Worm (Caenorhabditis elegans) whole organism, L4 larva: Measurements from ENCODE around the gene srj-15.

ENCODE experiments used
- D1046.2 ChIP-seq: fragments of 200-800 bp; sonication (Bioruptor generic); IDR thresholded peaks from 2 replicates; pipeline ENCODE4 v1.3.6; 2022; ENCODE audit warnings: missing genetic modification characterization, missing compliant biosample characterization
- F26F4.8 ChIP-seq: fragments of 200-800 bp; sonication (Bioruptor generic); conservative IDR thresholded peaks from 2 replicates; pipeline ENCODE4 v1.3.6; 2022; ENCODE audit warnings: missing genetic modification characterization, missing compliant biosample characterization
- F37D6.2 ChIP-seq: sonication (generic microtip); optimal IDR thresholded peaks from 2 replicates; lab custom pipeline; 2016; ENCODE audit warnings: mild to moderate bottlenecking, missing genetic modification characterization, missing compliant biosample characterization
- F44E2.7 ChIP-seq: fragments of 200-800 bp; sonication (Bioruptor generic); IDR thresholded peaks from 2 replicates; pipeline ENCODE4 v2.1.2; 2022; ENCODE audit warnings: missing genetic modification characterization, missing compliant biosample characterization
- T26A8.4 ChIP-seq: fragments of 200-800 bp; sonication (Bioruptor generic); IDR thresholded peaks from 2 replicates; pipeline ENCODE4 v1.3.6; 2022; ENCODE audit warnings: missing genetic modification characterization, missing compliant biosample characterization
- Y48G9A.11 ChIP-seq: fragments of 200-800 bp; sonication (Bioruptor generic); IDR thresholded peaks from 2 replicates; pipeline ENCODE4 v1.3.6; 2022; ENCODE audit warnings: missing genetic modification reagents, missing genetic modification characterization, missing compliant biosample characterization
- ZK546.5 ChIP-seq, 2 experiments: sonication (generic microtip); optimal IDR thresholded peaks; 2 replicates each; lab custom pipeline; 2017; ENCODE audit warnings: missing biosample characterization in 2 of 2, missing genetic modification characterization in 2 of 2
- aha-1 ChIP-seq: fragments of 150-350 bp; peaks from one replicate; lab custom pipeline; 2014; ENCODE audit warnings: missing biosample characterization, missing genetic modification characterization
- ceh-44 ChIP-seq: fragments of 200-800 bp; sonication (Bioruptor generic); IDR thresholded peaks from 2 replicates; pipeline ENCODE4 v1.3.6; 2022; ENCODE audit warnings: missing genetic modification reagents, missing genetic modification characterization, missing compliant biosample characterization
- ceh-62 ChIP-seq: sonication (generic microtip); optimal IDR thresholded peaks from 2 replicates; lab custom pipeline; 2017; ENCODE audit warnings: missing biosample characterization, missing genetic modification characterization
- ceh-82 ChIP-seq: sonication (generic microtip); optimal IDR thresholded peaks from 2 replicates; lab custom pipeline; 2017; ENCODE audit warnings: missing biosample characterization, missing genetic modification characterization
- ctbp-1 ChIP-seq: fragments of 200-800 bp; sonication (Bioruptor generic); IDR thresholded peaks from 2 replicates; pipeline ENCODE4 v1.3.6; 2022; ENCODE audit warnings: missing genetic modification reagents, missing genetic modification characterization, missing compliant biosample characterization
- daf-19 ChIP-seq: fragments of 200-800 bp; sonication (Bioruptor generic); conservative IDR thresholded peaks from 2 replicates; pipeline ENCODE4 v1.3.6; 2022; ENCODE audit warnings: missing genetic modification characterization, missing compliant biosample characterization
- dmd-6 ChIP-seq: fragments of 200-800 bp; sonication (Bioruptor generic); IDR thresholded peaks from 2 replicates; pipeline ENCODE4 v1.3.6; 2022; ENCODE audit warnings: missing genetic modification reagents, missing genetic modification characterization, missing compliant biosample characterization
- fkh-10 ChIP-seq: fragments of 150-350 bp; optimal IDR thresholded peaks from 2 replicates; lab custom pipeline; 2014; ENCODE audit warnings: missing biosample characterization, missing genetic modification reagents, missing genetic modification characterization
- gei-8 ChIP-seq: fragments of 200-800 bp; sonication (Bioruptor generic); optimal IDR thresholded peaks from 2 replicates; lab custom pipeline; 2018; ENCODE audit warnings: mild to moderate bottlenecking, missing genetic modification characterization, missing compliant biosample characterization
- hlh-30 ChIP-seq: sonication (generic microtip); optimal IDR thresholded peaks from 2 replicates; lab custom pipeline; 2017; ENCODE audit warnings: antibody characterized with exemption, mild to moderate bottlenecking, missing genetic modification characterization, missing compliant biosample characterization; ENCODE audit not compliant: insufficient read depth
- hmg-1.1 ChIP-seq: fragments of 200-800 bp; sonication (Bioruptor generic); IDR thresholded peaks from 2 replicates; pipeline ENCODE4 v1.3.6; 2022; ENCODE audit warnings: missing genetic modification reagents, missing genetic modification characterization, missing compliant biosample characterization
- jun-1 ChIP-seq: fragments of 150-350 bp; optimal IDR thresholded peaks from 2 replicates; lab custom pipeline; 2014; ENCODE audit warnings: missing biosample characterization, missing genetic modification reagents, missing genetic modification characterization
- lsy-2 ChIP-seq, 2 experiments: fragments of 150-350 bp in 1 of 2; sonication (generic microtip) in 1 of 2; optimal IDR thresholded peaks; 2 replicates each; lab custom pipeline; 2014 to 2017; ENCODE audit warnings: missing biosample characterization in 2 of 2, missing genetic modification characterization in 2 of 2
- madf-5 ChIP-seq, 2 experiments: fragments of 200-800 bp; sonication (Bioruptor generic); IDR thresholded peaks; 2 replicates each; pipeline ENCODE4 v1.3.6; 2022; ENCODE audit warnings: missing compliant biosample characterization in 2 of 2, missing genetic modification characterization in 2 of 2
- mdl-1 ChIP-seq, 2 experiments: fragments of 150-350 bp in 1 of 2; sonication (generic microtip) in 1 of 2; optimal IDR thresholded peaks; 2 replicates each; lab custom pipeline; 2014 to 2017; ENCODE audit warnings: missing biosample characterization in 2 of 2, missing genetic modification characterization in 2 of 2
- mep-1 ChIP-seq: fragments of 150-350 bp; sonication (generic microtip); optimal IDR thresholded peaks from 3 replicates; lab custom pipeline; 2014; ENCODE audit warnings: missing biosample characterization, missing genetic modification characterization
- mxl-2 ChIP-seq: fragments of 200-800 bp; sonication (Bioruptor generic); conservative IDR thresholded peaks from 2 replicates; pipeline ENCODE4 v1.3.6; 2022; ENCODE audit warnings: missing genetic modification reagents, missing genetic modification characterization, missing compliant biosample characterization
- nhr-111 ChIP-seq: fragments of 200-800 bp; sonication (Bioruptor generic); optimal IDR thresholded peaks from 2 replicates; lab custom pipeline; 2018; ENCODE audit warnings: mild to moderate bottlenecking, missing genetic modification characterization, missing compliant biosample characterization
- nhr-77 ChIP-seq: fragments of 150-350 bp; optimal IDR thresholded peaks from 2 replicates; lab custom pipeline; 2014; ENCODE audit warnings: missing biosample characterization, missing genetic modification characterization
- pha-4 ChIP-seq, 2 experiments: fragments of 150-350 bp in 1 of 2; fragments of 200-800 bp in 1 of 2; sonication (Bioruptor generic) in 1 of 2; IDR thresholded peaks in 1 of 2; optimal IDR thresholded peaks in 1 of 2; 2 replicates each; pipeline versions ENCODE4 v1.3.6 to Lab custom; 2014 to 2022; ENCODE audit warnings: missing genetic modification characterization in 2 of 2, missing genetic modification reagents in 2 of 2, missing biosample characterization in 1 of 2, missing compliant biosample characterization in 1 of 2
- rbr-2 ChIP-seq: sonication (generic microtip); optimal IDR thresholded peaks from 2 replicates; lab custom pipeline; 2016; ENCODE audit warnings: missing genotype, missing genetic modification characterization, missing compliant biosample characterization
- set-16 ChIP-seq: fragments of 200-800 bp; sonication (Bioruptor generic); IDR thresholded peaks from 2 replicates; pipeline ENCODE4 v1.3.6; 2022; ENCODE audit warnings: missing genetic modification reagents, missing genetic modification characterization, missing compliant biosample characterization
- unc-130 ChIP-seq: sonication (generic microtip); optimal IDR thresholded peaks from 2 replicates; lab custom pipeline; 2016; ENCODE audit warnings: missing genetic modification reagents, missing genetic modification characterization, missing compliant biosample characterization
- unc-39 ChIP-seq: sonication (generic microtip); optimal IDR thresholded peaks from 2 replicates; lab custom pipeline; 2017; ENCODE audit warnings: missing biosample characterization, missing genetic modification characterization
- unc-62 ChIP-seq, 3 experiments: fragments of 150-350 bp in 1 of 3; sonication (generic microtip); optimal IDR thresholded peaks in 2 of 3; peaks in 1 of 3; 1 replicate in 1 of 3; 2 replicates in 2 of 3; lab custom pipeline; 2014 to 2017; ENCODE audit warnings: missing biosample characterization in 3 of 3, missing genetic modification characterization in 3 of 3, missing genetic modification reagents in 3 of 3, missing genotype in 1 of 3
- zag-1 ChIP-seq: fragments of 150-350 bp; optimal IDR thresholded peaks from 2 replicates; lab custom pipeline; 2014; ENCODE audit warnings: missing biosample characterization, missing genetic modification characterization
- zfp-3 ChIP-seq: fragments of 200-800 bp; sonication (Bioruptor generic); conservative IDR thresholded peaks from 2 replicates; pipeline ENCODE4 v1.3.6; 2022; ENCODE audit warnings: missing genetic modification reagents, missing genetic modification characterization, missing compliant biosample characterization
- ztf-7 ChIP-seq: fragments of 150-350 bp; optimal IDR thresholded peaks from 2 replicates; lab custom pipeline; 2014; ENCODE audit warnings: missing biosample characterization, missing genetic modification characterization

The srj-15 gene

ce11 chrV:1955246-1955645, 9.5 kb downstream of the srj-15 start:
- TF ChIP-seq ztf-7 (tag; lab: Kevin White, UChicago) (no peak), pha-4 (GFP tag; IDR thresholded peaks at IDR 0.05; lab: Robert Waterston, UW) (no peak), pha-4 (tag; optimal IDR thresholded peaks at IDR 0.05; lab: Kevin White, UChicago) (no peak)

- TF ChIP-seq rbr-2 (tag; lab: Kevin White, UChicago): no peak
- no peak for TF ChIP-seq madf-5 (GFP tag; IDR thresholded peaks at IDR 0.05; lab: Robert Waterston, UW)
- no peak for TF ChIP-seq F44E2.7 (GFP tag; lab: Robert Waterston, UW)
- TF ChIP-seq ZK546.5 (tag; optimal IDR thresholded peaks at IDR 0.05; lab: Kevin White, UChicago): no peak
- no peak for TF ChIP-seq ceh-82 (tag; lab: Kevin White, UChicago)
- TF ChIP-seq mxl-2 (GFP tag; lab: Robert Waterston, UW): no peak
- no peak for TF ChIP-seq Y48G9A.11 (GFP tag; lab: Robert Waterston, UW)
- no peak for TF ChIP-seq T26A8.4 (GFP tag; lab: Robert Waterston, UW)
- TF ChIP-seq jun-1: no peak
These were observed 18.8 kb downstream of the srj-15 start for ce11 chrV:1945875-1946274.

- peak; percentile 34 for TF ChIP-seq mep-1 (tag; lab: Kevin White, UChicago)
- no peak for TF ChIP-seq gei-8 (GFP tag; lab: Kevin White, UChicago)
- TF ChIP-seq hmg-1.1 (GFP tag; lab: Robert Waterston, UW): peak; percentile 52
- TF ChIP-seq zag-1 (tag; lab: Kevin White, UChicago): no peak
- peak; percentile 78 for TF ChIP-seq set-16 (GFP tag; lab: Robert Waterston, UW)
- TF ChIP-seq fkh-10 (GFP tag; lab: Kevin White, UChicago): peak; percentile 86
- peak; percentile 50 for TF ChIP-seq F37D6.2 (tag; lab: Kevin White, UChicago)
- TF ChIP-seq daf-19 (GFP tag; lab: Robert Waterston, UW): no peak
- peak; percentile 78 for TF ChIP-seq ctbp-1 (GFP tag; lab: Robert Waterston, UW)
- TF ChIP-seq ceh-82 (tag; lab: Kevin White, UChicago): no peak
- TF ChIP-seq ceh-62 (tag; lab: Kevin White, UChicago): no peak
- no peak for TF ChIP-seq unc-130 (GFP tag; lab: Kevin White, UChicago)
- peak in 1 of 2 experiments; percentile 11 for TF ChIP-seq unc-62 (GFP tag; optimal IDR thresholded peaks at IDR 0.05 in 1 of 2; lab: Kevin White, UChicago)
- no peak for TF ChIP-seq unc-62 (tag; optimal IDR thresholded peaks at IDR 0.05; lab: Kevin White, UChicago)
- TF ChIP-seq mdl-1 (tag; optimal IDR thresholded peaks at IDR 0.05; lab: Kevin White, UChicago): peak in 1 of 2 experiments; percentile 72
- TF ChIP-seq unc-39 (tag; lab: Kevin White, UChicago): no peak
- no peak for TF ChIP-seq nhr-111 (GFP tag; lab: Kevin White, UChicago)
- no peak for TF ChIP-seq D1046.2 (GFP tag; lab: Robert Waterston, UW)
- peak in 1 of 2 experiments; percentile 38 for TF ChIP-seq lsy-2 (tag; optimal IDR thresholded peaks at IDR 0.05; lab: Kevin White, UChicago)
- no peak for TF ChIP-seq F26F4.8 (GFP tag; lab: Robert Waterston, UW)
- TF ChIP-seq rbr-2 (tag; lab: Kevin White, UChicago): peak; percentile 72
- no peak for TF ChIP-seq dmd-6
- no peak for TF ChIP-seq zfp-3 (GFP tag; lab: Robert Waterston, UW)
- peak; percentile 11 for TF ChIP-seq hlh-30 (tag; lab: Kevin White, UChicago)
- TF ChIP-seq aha-1 (tag; lab: Kevin White, UChicago): peak; percentile 46
- TF ChIP-seq nhr-77 (tag; lab: Kevin White, UChicago): no peak
- no peak for TF ChIP-seq ceh-44 (GFP tag; lab: Robert Waterston, UW)
These were observed 21.2 kb downstream of the srj-15 start for ce11 chrV:1943465-1943864.
